Fruit fly (Drosophila melanogaster) whole organism, embryonic: ENCODE results near the gene Sps2.
A peak's percentile ranks its signal among the peaks of the same experiment; 100 is the strongest.

Experiments used
- Atf6 ChIP-seq: fragments of 200-800 bp; sonication (Bioruptor generic); IDR thresholded peaks from 2 replicates; pipeline ENCODE4 v1.3.6; 2022; ENCODE audit warnings: missing biosample characterization, missing genetic modification characterization
- B-H1 ChIP-seq: fragments of 200-800 bp; sonication (Bioruptor generic); IDR thresholded peaks from 3 replicates; pipeline ENCODE4 v1.3.6; 2022; ENCODE audit warnings: missing biosample characterization, missing genetic modification characterization
- CG10431 ChIP-seq: fragments of 200-800 bp; sonication (Bioruptor generic); optimal IDR thresholded peaks from 3 replicates; lab custom pipeline; 2018; ENCODE audit warnings: missing biosample characterization, mild to moderate bottlenecking, missing genetic modification characterization
- CG11696 ChIP-seq: fragments of 200-800 bp; sonication (Bioruptor generic); IDR thresholded peaks from 2 replicates; pipeline ENCODE4 v1.3.6; 2022; ENCODE audit warnings: missing biosample characterization, missing genetic modification characterization
- CG12942 ChIP-seq: fragments of 200-800 bp; sonication (Bioruptor generic); optimal IDR thresholded peaks from 3 replicates; lab custom pipeline; 2016; ENCODE audit warnings: missing biosample characterization, missing genetic modification characterization
- CG1603 ChIP-seq: fragments of 200-800 bp; sonication (Bioruptor generic); optimal IDR thresholded peaks from 2 replicates; lab custom pipeline; 2019; ENCODE audit warnings: missing biosample characterization, mild to moderate bottlenecking, missing genetic modification characterization, moderate library complexity
- CG16815 ChIP-seq: fragments of 200-800 bp; sonication (Bioruptor generic); optimal IDR thresholded peaks from 3 replicates; lab custom pipeline; 2017; ENCODE audit warnings: missing biosample characterization, mild to moderate bottlenecking, missing genetic modification characterization
- CG17829 ChIP-seq: fragments of 200-800 bp; optimal IDR thresholded peaks from 2 replicates; lab custom pipeline; 2019; ENCODE audit warnings: missing biosample characterization, mild to moderate bottlenecking, missing genetic modification characterization, moderate library complexity
- CG17912 ChIP-seq: fragments of 200-800 bp; sonication (Bioruptor generic); optimal IDR thresholded peaks from 2 replicates; lab custom pipeline; 2018; ENCODE audit warnings: missing biosample characterization, mild to moderate bottlenecking, missing genetic modification characterization
- CG2889 ChIP-seq: fragments of 200-800 bp; sonication (Bioruptor generic); IDR thresholded peaks from 3 replicates; pipeline ENCODE4 v1.3.6; 2022; ENCODE audit warnings: missing biosample characterization, missing genetic modification characterization
- CG30431 ChIP-seq: fragments of 200-800 bp; sonication (Bioruptor generic); optimal IDR thresholded peaks from 2 replicates; lab custom pipeline; 2017; ENCODE audit warnings: missing biosample characterization, missing genetic modification characterization
- CG3281 ChIP-seq: fragments of 200-800 bp; sonication (Bioruptor generic); optimal IDR thresholded peaks from 3 replicates; lab custom pipeline; 2017; ENCODE audit warnings: missing biosample characterization, mild to moderate bottlenecking, missing genetic modification characterization
- CG33557 ChIP-seq: fragments of 200-800 bp; sonication (Bioruptor generic); optimal IDR thresholded peaks from 2 replicates; lab custom pipeline; 2019; ENCODE audit warnings: missing biosample characterization, mild to moderate bottlenecking, missing genetic modification characterization, moderate library complexity
- CG34376 ChIP-seq: fragments of 200-800 bp; sonication (Bioruptor generic); optimal IDR thresholded peaks from 2 replicates; lab custom pipeline; 2018; ENCODE audit warnings: missing biosample characterization, mild to moderate bottlenecking, missing genetic modification characterization
- CG3995 ChIP-seq: fragments of 200-800 bp; sonication (Bioruptor generic); optimal IDR thresholded peaks from 3 replicates; lab custom pipeline; 2016; ENCODE audit warnings: missing biosample characterization, missing genetic modification characterization
- CG4707 ChIP-seq: fragments of 200-800 bp; sonication (Bioruptor generic); optimal IDR thresholded peaks from 2 replicates; lab custom pipeline; 2018; ENCODE audit warnings: missing biosample characterization, mild to moderate bottlenecking, missing genetic modification characterization, moderate library complexity
- CG6854 ChIP-seq: fragments of 200-800 bp; sonication (Bioruptor generic); optimal IDR thresholded peaks from 3 replicates; lab custom pipeline; 2017; ENCODE audit warnings: missing biosample characterization, mild to moderate bottlenecking, missing genetic modification characterization
- CG7372 ChIP-seq: fragments of 200-800 bp; sonication (Bioruptor generic); IDR thresholded peaks from 2 replicates; pipeline ENCODE4 v1.3.6; 2022; ENCODE audit warnings: missing biosample characterization, missing genetic modification characterization
- CG8089 ChIP-seq: fragments of 200-800 bp; sonication (Bioruptor generic); optimal IDR thresholded peaks from 3 replicates; lab custom pipeline; 2016; ENCODE audit warnings: missing biosample characterization, missing genetic modification characterization
- CG8478 ChIP-seq: fragments of >200 bp; optimal IDR thresholded peaks from 2 replicates; lab custom pipeline; 2018
- Fer2 ChIP-seq: fragments of 200-800 bp; sonication (Bioruptor generic); optimal IDR thresholded peaks from 2 replicates; lab custom pipeline; 2018; ENCODE audit warnings: missing biosample characterization, mild to moderate bottlenecking, missing genetic modification characterization, moderate library complexity
- GATAe ChIP-seq: fragments of 200-800 bp; sonication (Bioruptor generic); conservative IDR thresholded peaks from 2 replicates; pipeline ENCODE4 v1.3.6; 2022; ENCODE audit warnings: missing biosample characterization, missing genetic modification characterization
- HmgZ ChIP-seq: fragments of 200-800 bp; sonication (Bioruptor generic); optimal IDR thresholded peaks from 2 replicates; lab custom pipeline; 2018; ENCODE audit warnings: missing biosample characterization, mild to moderate bottlenecking, missing genetic modification characterization
- Lim3 ChIP-seq: fragments of 200-800 bp; sonication (Bioruptor generic); IDR thresholded peaks from 2 replicates; pipeline ENCODE4 v1.3.6; 2022; ENCODE audit warnings: missing biosample characterization, missing genetic modification characterization
- MBD-R2 ChIP-seq: fragments of 200-800 bp; sonication (Bioruptor generic); IDR thresholded peaks from 2 replicates; pipeline ENCODE4 v1.3.6; 2022; ENCODE audit warnings: missing biosample characterization, missing genetic modification characterization
- NC2β ChIP-seq: fragments of 200-800 bp; sonication (Bioruptor generic); optimal IDR thresholded peaks from 2 replicates; lab custom pipeline; 2016; ENCODE audit warnings: missing biosample characterization, missing genetic modification characterization
- Oaz ChIP-seq: fragments of 200-800 bp; sonication (Bioruptor generic); IDR thresholded peaks from 2 replicates; pipeline ENCODE4 v1.3.6; 2022; ENCODE audit warnings: missing biosample characterization, missing genetic modification characterization
- Sin3A ChIP-seq: fragments of >200 bp; optimal IDR thresholded peaks from 2 replicates; lab custom pipeline; 2018
- bab2 ChIP-seq: fragments of 200-800 bp; sonication (Bioruptor generic); optimal IDR thresholded peaks from 2 replicates; lab custom pipeline; 2016; ENCODE audit warnings: missing biosample characterization, missing genetic modification characterization
- btn ChIP-seq: fragments of 200-800 bp; sonication (Bioruptor generic); optimal IDR thresholded peaks from 2 replicates; lab custom pipeline; 2016; ENCODE audit warnings: missing biosample characterization, missing genetic modification characterization
- chif ChIP-seq, 2 experiments: fragments of 200-800 bp; sonication (Bioruptor generic); optimal IDR thresholded peaks; 3 replicates each; lab custom pipeline; 2016; ENCODE audit warnings: missing biosample characterization in 2 of 2, missing genetic modification characterization in 2 of 2
- dan ChIP-seq: fragments of 200-800 bp; sonication (Bioruptor generic); IDR thresholded peaks from 2 replicates; pipeline ENCODE4 v1.3.6; 2022; ENCODE audit warnings: missing biosample characterization, missing genetic modification characterization
- dysf ChIP-seq: fragments of 200-800 bp; sonication (Bioruptor generic); IDR thresholded peaks from 3 replicates; pipeline ENCODE4 v1.3.6; 2022; ENCODE audit warnings: missing biosample characterization, missing genetic modification characterization
- en ChIP-seq: fragments of 200-800 bp; sonication (Bioruptor generic); optimal IDR thresholded peaks from 2 replicates; lab custom pipeline; 2016; ENCODE audit warnings: missing biosample characterization, missing genetic modification characterization
- grau ChIP-seq: fragments of 200-800 bp; optimal IDR thresholded peaks from 3 replicates; lab custom pipeline; 2019; ENCODE audit warnings: missing biosample characterization, mild to moderate bottlenecking, missing genetic modification characterization, moderate library complexity
- h ChIP-seq: fragments of >200 bp; optimal IDR thresholded peaks from 2 replicates; lab custom pipeline; 2017
- hb ChIP-seq: fragments of 200-800 bp; sonication (Bioruptor generic); IDR thresholded peaks from 3 replicates; pipeline ENCODE4 v1.3.6; 2022; ENCODE audit warnings: missing biosample characterization, missing genetic modification characterization; ENCODE audit not compliant: partially characterized antibody
- hkb ChIP-seq, 2 experiments: fragments of 200-800 bp in 1 of 2; fragments of >200 bp in 1 of 2; sonication (Bioruptor generic) in 1 of 2; IDR thresholded peaks in 1 of 2; optimal IDR thresholded peaks in 1 of 2; 2 replicates each; pipeline versions ENCODE4 v1.3.6 to Lab custom; 2017 to 2022; ENCODE audit warnings: missing biosample characterization in 1 of 2, missing genetic modification characterization in 1 of 2
- ind ChIP-seq: fragments of 200-800 bp; sonication (Bioruptor generic); optimal IDR thresholded peaks from 3 replicates; lab custom pipeline; 2016; ENCODE audit warnings: missing biosample characterization, missing genetic modification characterization
- kni ChIP-seq: fragments of 200-800 bp; sonication (Bioruptor generic); optimal IDR thresholded peaks from 3 replicates; lab custom pipeline; 2017; ENCODE audit warnings: mild to moderate bottlenecking, missing biosample characterization, missing genetic modification reagents, missing genetic modification characterization
- luna ChIP-seq: fragments of 200-800 bp; sonication (Bioruptor generic); optimal IDR thresholded peaks from 2 replicates; lab custom pipeline; 2016; ENCODE audit warnings: missing biosample characterization, missing genetic modification characterization
- mld ChIP-seq: fragments of 200-800 bp; sonication (Bioruptor generic); IDR thresholded peaks from 3 replicates; pipeline ENCODE4 v1.3.6; 2022; ENCODE audit warnings: missing biosample characterization, missing genetic modification characterization; ENCODE audit not compliant: partially characterized antibody
- nerfin-1 ChIP-seq: fragments of 200-800 bp; sonication (Bioruptor generic); optimal IDR thresholded peaks from 3 replicates; lab custom pipeline; 2019; ENCODE audit warnings: missing biosample characterization, mild to moderate bottlenecking, missing genetic modification characterization, moderate library complexity
- p53 ChIP-seq: fragments of 200-800 bp; sonication (Bioruptor generic); optimal IDR thresholded peaks from 2 replicates; lab custom pipeline; 2016; ENCODE audit warnings: missing biosample characterization, missing genetic modification characterization
- pnt ChIP-seq: fragments of 200-800 bp; sonication (Bioruptor generic); optimal IDR thresholded peaks from 3 replicates; lab custom pipeline; 2016; ENCODE audit warnings: missing biosample characterization, missing genetic modification characterization
- rib ChIP-seq: fragments of 200-800 bp; sonication (Bioruptor generic); IDR thresholded peaks from 2 replicates; pipeline ENCODE4 v1.3.6; 2022; ENCODE audit warnings: missing biosample characterization, missing genetic modification characterization
- sna ChIP-seq: fragments of 200-800 bp; sonication (Bioruptor generic); IDR thresholded peaks from 2 replicates; pipeline ENCODE4 v1.3.6; 2022; ENCODE audit warnings: missing biosample characterization, missing genetic modification characterization; ENCODE audit not compliant: partially characterized antibody
- ssp ChIP-seq: fragments of 200-800 bp; sonication (Bioruptor generic); IDR thresholded peaks from 2 replicates; pipeline ENCODE4 v1.3.6; 2022; ENCODE audit warnings: missing biosample characterization, missing genetic modification characterization
- tap ChIP-seq: fragments of 200-800 bp; optimal IDR thresholded peaks from 3 replicates; lab custom pipeline; 2019; ENCODE audit warnings: missing biosample characterization, mild to moderate bottlenecking, missing genetic modification characterization, moderate library complexity
- unc-4 ChIP-seq: fragments of 200-800 bp; sonication (Bioruptor generic); IDR thresholded peaks from 2 replicates; pipeline ENCODE4 v1.3.6; 2022; ENCODE audit warnings: missing biosample characterization, missing genetic modification characterization; ENCODE audit not compliant: partially characterized antibody
- wor ChIP-seq: fragments of 200-800 bp; sonication (Bioruptor generic); IDR thresholded peaks from 2 replicates; pipeline ENCODE4 v1.3.6; 2022; ENCODE audit warnings: missing biosample characterization, missing genetic modification characterization

Gene Sps2

DNA sequence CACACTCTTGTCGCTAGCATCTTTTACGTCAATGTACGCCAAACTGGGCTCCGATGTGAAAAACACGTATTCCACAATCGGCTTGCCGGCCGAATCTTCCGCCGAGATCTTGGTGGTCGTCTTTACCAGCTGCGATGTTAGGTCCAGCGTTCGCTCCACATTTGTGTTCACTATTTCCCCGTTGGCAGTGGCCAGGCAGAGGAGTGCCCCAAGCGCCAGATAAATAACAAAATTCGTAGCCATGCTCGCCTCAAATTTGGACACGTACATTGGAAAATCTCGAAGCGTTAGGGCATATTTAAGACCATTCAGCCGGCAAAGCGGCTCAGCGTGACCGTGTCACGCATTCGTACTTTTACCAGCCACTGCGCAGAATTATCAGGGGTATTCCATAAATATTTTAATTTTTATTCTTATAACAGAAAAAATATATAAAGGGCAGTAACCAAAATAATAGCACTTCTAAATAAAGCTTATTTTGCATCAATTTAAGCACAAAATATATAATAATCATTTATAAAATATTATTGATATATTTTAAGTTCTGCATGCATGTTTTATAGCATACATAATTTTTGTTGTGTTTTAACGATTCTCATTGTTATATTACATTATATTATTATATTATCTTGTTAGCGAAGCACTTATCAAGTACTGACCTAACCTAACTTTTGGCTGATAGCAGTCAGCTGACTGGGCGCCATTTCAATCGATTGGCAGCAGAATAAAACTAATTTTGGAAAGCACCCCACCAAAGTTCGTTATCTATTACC, 33.3 kb downstream of the Sps2 start, which contains the start of the genes CG33303 and dpr19 (continued):
- no peak for TF ChIP-seq kni (GFP tag; lab: Kevin White, UChicago)
- TF ChIP-seq ssp (GFP tag; lab: Robert Waterston, UW), result peak; percentile 60; the same call in 1 of the 2 replicates
- TF ChIP-seq CG3995 (GFP tag; lab: Kevin White, UChicago), result peak; percentile 48
- TF ChIP-seq ind (GFP tag; lab: Kevin White, UChicago), result peak; percentile 43
- TF ChIP-seq Fer2 (tag; lab: Kevin White, UChicago), result peak; percentile 48
- TF ChIP-seq sna, result no peak
- no peak for TF ChIP-seq hkb (optimal IDR thresholded peaks at IDR 0.05; lab: Kevin White, UChicago)
- peak; percentile 78 for TF ChIP-seq hkb (GFP tag; IDR thresholded peaks at IDR 0.05; lab: Robert Waterston, UW)
- peak; percentile 38 for TF ChIP-seq CG12942
- no peak for TF ChIP-seq CG2889 (GFP tag; lab: Robert Waterston, UW)
- TF ChIP-seq en, result no peak
- TF ChIP-seq CG33557 (GFP tag; lab: Kevin White, UChicago), result peak; percentile 74
- no peak for TF ChIP-seq mld (GFP tag; lab: Robert Waterston, UW)
- TF ChIP-seq chif (GFP tag; optimal IDR thresholded peaks at IDR 0.05; lab: Kevin White, UChicago), result no peak
- no peak for TF ChIP-seq CG34376 (GFP tag; lab: Kevin White, UChicago)
- no peak for TF ChIP-seq bab2 (GFP tag; lab: Kevin White, UChicago)
- TF ChIP-seq p53, result no peak
- peak; percentile 71; the same call in 1 of the 3 replicates for TF ChIP-seq dysf (GFP tag; lab: Robert Waterston, UW)
- peak; percentile 70 for TF ChIP-seq CG3281 (GFP tag; lab: Kevin White, UChicago)
- TF ChIP-seq dan (GFP tag; lab: Robert Waterston, UW), result no peak
- TF ChIP-seq MBD-R2, result peak; percentile 78
- peak; percentile 66 for TF ChIP-seq CG6854 (GFP tag; lab: Kevin White, UChicago)
- peak; percentile 48 for TF ChIP-seq HmgZ
- TF ChIP-seq CG30431, result no peak
- TF ChIP-seq Sin3A (lab: Kevin White, UChicago), result no peak
- TF ChIP-seq luna, result no peak
- TF ChIP-seq Atf6 (GFP tag; lab: Robert Waterston, UW), result peak; percentile 70
- TF ChIP-seq CG10431 (GFP tag; lab: Kevin White, UChicago), result peak; percentile 46
- TF ChIP-seq CG7372 (GFP tag; lab: Robert Waterston, UW), result peak; percentile 53
- TF ChIP-seq btn (GFP tag; lab: Kevin White, UChicago), result no peak
- peak; percentile 27; the same call in 1 of the 3 replicates for TF ChIP-seq B-H1 (GFP tag; lab: Robert Waterston, UW)
- no peak for TF ChIP-seq GATAe (GFP tag; lab: Robert Waterston, UW)
- TF ChIP-seq h (lab: Kevin White, UChicago), result no peak
- no peak for TF ChIP-seq CG8089
- peak; percentile 63; the same call in 1 of the 2 replicates for TF ChIP-seq CG11696
- peak; percentile 76 for TF ChIP-seq tap (tag; lab: Kevin White, UChicago)
- TF ChIP-seq Lim3 (GFP tag; lab: Robert Waterston, UW), result no peak
- no peak for TF ChIP-seq CG16815 (GFP tag; lab: Kevin White, UChicago)
- no peak for TF ChIP-seq CG4707
- peak; percentile 29 for TF ChIP-seq CG17912 (GFP tag; lab: Kevin White, UChicago)
- TF ChIP-seq NC2β (GFP tag; lab: Kevin White, UChicago), result no peak
- peak; percentile 85 for TF ChIP-seq grau
- TF ChIP-seq CG8478 (lab: Kevin White, UChicago), result no peak
- TF ChIP-seq CG1603 (tag; lab: Kevin White, UChicago), result peak; percentile 16
- TF ChIP-seq hb (GFP tag; lab: Robert Waterston, UW), result no peak
- no peak for TF ChIP-seq pnt (GFP tag; lab: Kevin White, UChicago)
- TF ChIP-seq Oaz (GFP tag; lab: Robert Waterston, UW), result no peak
- peak; percentile 76 for TF ChIP-seq nerfin-1 (tag; lab: Kevin White, UChicago)
- no peak for TF ChIP-seq rib
- no peak for TF ChIP-seq wor (GFP tag; lab: Robert Waterston, UW)
- no peak for TF ChIP-seq unc-4 (GFP tag; lab: Robert Waterston, UW)
- TF ChIP-seq CG17829, result peak; percentile 90
